Worm (Caenorhabditis elegans) whole organism, late embryonic: Measurements from ENCODE around the gene nhr-19.

Source experiments
- F13H6.1 ChIP-seq: sonication (generic microtip); optimal IDR thresholded peaks from 2 replicates; lab custom pipeline; 2016; ENCODE audit warnings: missing genetic modification characterization, missing compliant biosample characterization
- K09A11.1 ChIP-seq: sonication (generic microtip); optimal IDR thresholded peaks from 2 replicates; lab custom pipeline; 2017; ENCODE audit warnings: antibody characterized with exemption, mild to moderate bottlenecking, missing genetic modification characterization, missing compliant biosample characterization; ENCODE audit not compliant: insufficient read depth
- T23F11.4 ChIP-seq: fragments of 200-800 bp; sonication (Bioruptor generic); optimal IDR thresholded peaks from 2 replicates; lab custom pipeline; 2018; ENCODE audit warnings: mild to moderate bottlenecking, missing genetic modification characterization, missing compliant biosample characterization
- Y22D7AL.16 ChIP-seq: sonication (generic microtip); optimal IDR thresholded peaks from 2 replicates; lab custom pipeline; 2016; ENCODE audit warnings: missing genetic modification characterization, missing compliant biosample characterization
- ceh-18 ChIP-seq: sonication (generic microtip); optimal IDR thresholded peaks from 2 replicates; lab custom pipeline; 2016; ENCODE audit warnings: missing genetic modification characterization, missing compliant biosample characterization
- ceh-2 ChIP-seq: sonication (generic microtip); optimal IDR thresholded peaks from 2 replicates; lab custom pipeline; 2016; ENCODE audit warnings: missing genotype, missing genetic modification characterization, missing compliant biosample characterization
- ceh-22 ChIP-seq: sonication (generic microtip); optimal IDR thresholded peaks from 2 replicates; lab custom pipeline; 2017; ENCODE audit warnings: missing biosample characterization, missing genetic modification characterization
- ceh-24 ChIP-seq: sonication (generic microtip); optimal IDR thresholded peaks from 2 replicates; lab custom pipeline; 2016; ENCODE audit warnings: mild to moderate bottlenecking, missing genetic modification characterization, missing compliant biosample characterization
- ceh-31 ChIP-seq: sonication (generic microtip); optimal IDR thresholded peaks from 2 replicates; lab custom pipeline; 2016; ENCODE audit warnings: missing genetic modification characterization, missing compliant biosample characterization
- ceh-34 ChIP-seq: sonication (generic microtip); optimal IDR thresholded peaks from 2 replicates; lab custom pipeline; 2016; ENCODE audit warnings: mild to moderate bottlenecking, missing genetic modification characterization, missing compliant biosample characterization
- che-1 ChIP-seq: sonication (generic microtip); optimal IDR thresholded peaks from 2 replicates; lab custom pipeline; 2016; ENCODE audit warnings: mild to moderate bottlenecking, missing genetic modification characterization, missing compliant biosample characterization
- elt-2 ChIP-seq: sonication (generic microtip); optimal IDR thresholded peaks from 2 replicates; lab custom pipeline; 2016; ENCODE audit warnings: missing genetic modification reagents, missing genetic modification characterization, missing compliant biosample characterization
- ets-4 ChIP-seq: sonication (generic microtip); optimal IDR thresholded peaks from 2 replicates; lab custom pipeline; 2016; ENCODE audit warnings: missing genetic modification characterization, missing compliant biosample characterization
- hlh-6 ChIP-seq: sonication (generic microtip); optimal IDR thresholded peaks from 2 replicates; lab custom pipeline; 2016; ENCODE audit warnings: missing genotype, missing genetic modification characterization, missing compliant biosample characterization
- hlh-8 ChIP-seq: sonication (generic microtip); optimal IDR thresholded peaks from 2 replicates; lab custom pipeline; 2016; ENCODE audit warnings: missing genotype, missing genetic modification characterization, missing compliant biosample characterization
- lim-6 ChIP-seq: sonication (generic microtip); optimal IDR thresholded peaks from 2 replicates; lab custom pipeline; 2016; ENCODE audit warnings: missing genetic modification characterization, missing compliant biosample characterization
- madf-2 ChIP-seq: sonication (generic microtip); optimal IDR thresholded peaks from 2 replicates; lab custom pipeline; 2017; ENCODE audit warnings: missing genetic modification characterization, missing compliant biosample characterization
- nfya-1 ChIP-seq: sonication (generic microtip); optimal IDR thresholded peaks from 2 replicates; lab custom pipeline; 2017; ENCODE audit warnings: missing genetic modification characterization, mild to moderate bottlenecking, missing compliant biosample characterization, antibody characterized with exemption, moderate library complexity
- nhr-11 ChIP-seq: fragments of 150-350 bp; optimal IDR thresholded peaks from 2 replicates; lab custom pipeline; 2014; ENCODE audit warnings: missing biosample characterization, missing genetic modification characterization
- npax-4 ChIP-seq: sonication (generic microtip); optimal IDR thresholded peaks from 2 replicates; lab custom pipeline; 2016; ENCODE audit warnings: missing genetic modification characterization, missing compliant biosample characterization
- odd-2 ChIP-seq: sonication (generic microtip); optimal IDR thresholded peaks from 2 replicates; lab custom pipeline; 2017; ENCODE audit warnings: antibody characterized with exemption, mild to moderate bottlenecking, missing genetic modification characterization, missing compliant biosample characterization
- pag-3 ChIP-seq: sonication (generic microtip); optimal IDR thresholded peaks from 2 replicates; lab custom pipeline; 2016; ENCODE audit warnings: missing compliant biosample characterization, missing genetic modification characterization, borderline replicate concordance
- pha-4 ChIP-seq: fragments of 150-350 bp; optimal IDR thresholded peaks from 2 replicates; lab custom pipeline; 2018; ENCODE audit warnings: missing biosample characterization, missing genetic modification reagents, missing genetic modification characterization
- pros-1 ChIP-seq: fragments of 150-350 bp; optimal IDR thresholded peaks from 2 replicates; lab custom pipeline; 2014; ENCODE audit warnings: missing biosample characterization, missing genetic modification reagents, missing genetic modification characterization
- rnt-1 ChIP-seq: sonication (generic microtip); optimal IDR thresholded peaks from 2 replicates; lab custom pipeline; 2016; ENCODE audit warnings: missing genetic modification characterization, missing compliant biosample characterization
- sdc-2 ChIP-seq: sonication (generic microtip); optimal IDR thresholded peaks from 2 replicates; lab custom pipeline; 2016; ENCODE audit warnings: missing genotype, missing genetic modification characterization, missing compliant biosample characterization
- sox-4 ChIP-seq: sonication (generic microtip); optimal IDR thresholded peaks from 2 replicates; lab custom pipeline; 2017; ENCODE audit warnings: mild to moderate bottlenecking, missing genetic modification characterization, inconsistent platforms, missing compliant biosample characterization
- syd-9 ChIP-seq: sonication (generic microtip); optimal IDR thresholded peaks from 2 replicates; lab custom pipeline; 2016; ENCODE audit warnings: mild to moderate bottlenecking, missing genetic modification characterization, moderate library complexity, missing compliant biosample characterization
- ttx-3 ChIP-seq: sonication (generic microtip); optimal IDR thresholded peaks from 2 replicates; lab custom pipeline; 2016; ENCODE audit warnings: missing genetic modification reagents, missing genetic modification characterization, missing compliant biosample characterization
- unc-3 ChIP-seq, 2 experiments: fragments of 200-800 bp in 1 of 2; sonication (Bioruptor generic) in 1 of 2; sonication (generic microtip) in 1 of 2; conservative IDR thresholded peaks in 1 of 2; optimal IDR thresholded peaks in 1 of 2; 2 replicates each; pipeline versions ENCODE4 v1.3.6 to Lab custom; 2016 to 2022; ENCODE audit warnings: missing compliant biosample characterization in 2 of 2, missing genetic modification characterization in 2 of 2, missing genetic modification reagents in 1 of 2
- unc-42 ChIP-seq: sonication (generic microtip); optimal IDR thresholded peaks from 2 replicates; lab custom pipeline; 2016; ENCODE audit warnings: missing genotype, missing genetic modification characterization, missing compliant biosample characterization
- unc-55 ChIP-seq: sonication (generic microtip); optimal IDR thresholded peaks from 2 replicates; lab custom pipeline; 2017; ENCODE audit warnings: missing biosample characterization, missing genetic modification reagents, missing genetic modification characterization
- ztf-16 ChIP-seq: sonication (generic microtip); optimal IDR thresholded peaks from 2 replicates; lab custom pipeline; 2017; ENCODE audit warnings: missing genetic modification characterization, missing compliant biosample characterization

nhr-19 gene

DNA sequence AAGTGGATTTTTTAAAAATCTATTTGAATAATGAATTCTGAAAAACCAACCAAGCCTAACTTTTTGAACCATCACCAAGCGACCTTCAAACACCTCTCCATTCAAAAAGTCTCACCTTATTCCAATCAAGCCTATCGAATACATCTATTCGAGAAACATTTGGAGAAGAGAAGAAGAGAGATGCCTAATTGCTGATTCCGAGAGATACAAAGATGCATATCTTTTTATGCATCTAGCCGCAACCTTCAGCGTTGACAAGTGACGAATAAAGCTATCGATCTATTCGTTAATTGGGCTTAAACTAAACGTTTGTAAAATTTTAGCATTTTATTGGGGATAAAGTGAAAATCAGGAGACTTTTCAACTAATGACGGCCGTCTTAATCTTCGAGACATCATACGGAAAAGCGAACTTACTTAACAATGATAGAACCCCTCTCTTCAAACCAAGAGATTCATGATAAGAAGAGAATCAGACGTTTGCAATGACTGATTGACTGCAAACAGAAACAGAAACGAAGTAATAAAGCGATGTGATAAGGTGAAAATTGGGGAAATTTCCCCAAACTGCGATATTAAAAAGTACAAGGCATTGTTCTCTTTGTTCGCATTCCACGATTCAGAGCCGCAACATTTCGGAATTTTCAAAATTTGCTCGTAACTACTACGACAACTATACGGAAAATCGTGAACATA, 39.8 kb upstream of the nhr-19 start:
- TF ChIP-seq rnt-1 (peak; percentile 77), unc-55 (GFP tag; lab: Kevin White, UChicago) (peak; percentile 39), ttx-3 (tag; lab: Kevin White, UChicago) (no peak), elt-2 (tag; lab: Kevin White, UChicago) (peak; percentile 46)

DNA sequence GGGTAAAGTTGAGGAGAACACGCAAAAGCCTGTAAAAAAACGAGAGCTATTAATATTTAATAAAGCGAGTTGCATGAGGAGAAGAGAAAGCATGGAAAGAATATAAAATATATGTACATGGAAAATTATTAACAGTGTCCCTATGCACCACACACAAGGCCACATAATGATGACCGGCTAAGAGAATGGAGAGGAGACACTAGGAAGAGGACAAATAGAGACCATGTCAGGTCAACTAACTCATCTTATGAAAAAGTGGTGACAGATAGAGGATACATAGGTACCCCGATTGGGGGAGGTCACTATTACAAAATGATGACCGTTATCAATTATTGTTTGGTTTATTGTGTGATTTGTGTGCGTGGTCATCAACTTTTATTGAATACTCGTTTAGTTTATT, 39.1 kb upstream of the nhr-19 start, which contains the start of gene fzr-1:
Gene fzr-1 (minus strand): TSS at position 29 of the 400 bp plus-strand sequence.
- TF ChIP-seq elt-2 (tag; lab: Kevin White, UChicago) (peak; percentile 16), pag-3 (tag; lab: Kevin White, UChicago) (no peak)

DNA sequence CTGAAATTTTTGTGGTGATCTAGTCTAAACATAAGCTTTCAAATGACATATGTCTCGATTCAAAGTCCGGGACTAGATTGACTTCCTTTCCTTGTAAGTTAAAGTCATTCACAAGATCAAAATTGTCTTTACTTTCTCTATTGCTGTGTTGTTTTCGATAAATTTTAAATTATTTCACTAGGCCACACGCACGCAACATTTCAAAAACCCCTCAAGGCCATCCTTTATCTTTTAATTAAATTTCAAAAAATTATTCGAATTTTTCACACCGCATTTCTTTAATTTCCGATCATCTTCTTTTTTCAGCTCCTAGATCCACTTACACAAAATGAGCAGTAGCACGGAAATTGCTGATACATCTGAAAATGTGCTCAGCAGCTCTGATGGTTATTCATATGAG, 31.0 kb upstream of the nhr-19 start, which contains the start of gene ZK1307.7:
Gene ZK1307.7 (plus strand): TSS at position 301 of the 400 bp plus-strand sequence.
- TF ChIP-seq unc-42 = no peak
- no peak for TF ChIP-seq ceh-22 (tag; lab: Kevin White, UChicago)
- TF ChIP-seq nfya-1 = no peak
- TF ChIP-seq F13H6.1 (tag; lab: Kevin White, UChicago) = no peak
- TF ChIP-seq sox-4 (tag; lab: Kevin White, UChicago) = no peak
- TF ChIP-seq ceh-24 (tag; lab: Kevin White, UChicago) = no peak
- no peak for TF ChIP-seq K09A11.1 (tag; lab: Kevin White, UChicago)
- TF ChIP-seq hlh-6 = no peak
- TF ChIP-seq ceh-34 (tag; lab: Kevin White, UChicago) = no peak
- TF ChIP-seq ztf-16 (tag; lab: Kevin White, UChicago) = no peak
- TF ChIP-seq T23F11.4 = no peak
- TF ChIP-seq unc-55 (GFP tag; lab: Kevin White, UChicago) = no peak
- no peak for TF ChIP-seq ets-4 (tag; lab: Kevin White, UChicago)
- TF ChIP-seq pha-4 (tag; lab: Kevin White, UChicago) = no peak
- TF ChIP-seq npax-4 (tag; lab: Kevin White, UChicago) = no peak

DNA sequence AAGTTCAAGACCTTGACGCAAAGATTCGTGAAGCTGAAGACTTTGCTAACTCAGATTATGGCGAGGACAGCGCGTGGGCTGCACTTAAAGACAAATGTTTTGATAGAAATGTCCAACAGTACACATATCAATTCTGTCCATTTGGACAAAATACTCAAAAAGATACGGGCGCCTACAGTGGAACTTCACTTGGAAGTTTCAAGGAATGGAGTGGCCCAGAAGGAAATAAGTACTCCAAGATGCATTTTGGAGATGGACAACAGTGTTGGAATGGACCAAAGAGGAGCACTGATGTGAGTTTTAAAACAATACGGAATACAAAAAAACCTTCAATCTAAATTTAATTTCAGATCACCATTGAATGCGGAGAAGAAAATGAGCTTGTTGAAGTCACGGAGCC, 20.6 kb upstream of the nhr-19 start:
- TF ChIP-seq rnt-1 (no peak), ceh-2 (tag; lab: Kevin White, UChicago) (no peak), ceh-31 (tag; lab: Kevin White, UChicago) (no peak), syd-9 (tag; lab: Kevin White, UChicago) (no peak), Y22D7AL.16 (tag; lab: Kevin White, UChicago) (no peak), hlh-8 (tag; lab: Kevin White, UChicago) (no peak), lim-6 (tag; lab: Kevin White, UChicago) (no peak), nhr-11 (tag; lab: Kevin White, UChicago) (no peak), nfya-1 (no peak), ceh-22 (tag; lab: Kevin White, UChicago) (no peak), sdc-2 (no peak), ceh-18 (no peak), che-1 (tag; lab: Kevin White, UChicago) (no peak), odd-2 (tag; lab: Kevin White, UChicago) (no peak), unc-3 (GFP tag; conservative IDR thresholded peaks at IDR 0.05; lab: Robert Waterston, UW) (no peak), unc-3 (tag; optimal IDR thresholded peaks at IDR 0.05; lab: Kevin White, UChicago) (no peak), pros-1 (tag; lab: Kevin White, UChicago) (no peak)

DNA sequence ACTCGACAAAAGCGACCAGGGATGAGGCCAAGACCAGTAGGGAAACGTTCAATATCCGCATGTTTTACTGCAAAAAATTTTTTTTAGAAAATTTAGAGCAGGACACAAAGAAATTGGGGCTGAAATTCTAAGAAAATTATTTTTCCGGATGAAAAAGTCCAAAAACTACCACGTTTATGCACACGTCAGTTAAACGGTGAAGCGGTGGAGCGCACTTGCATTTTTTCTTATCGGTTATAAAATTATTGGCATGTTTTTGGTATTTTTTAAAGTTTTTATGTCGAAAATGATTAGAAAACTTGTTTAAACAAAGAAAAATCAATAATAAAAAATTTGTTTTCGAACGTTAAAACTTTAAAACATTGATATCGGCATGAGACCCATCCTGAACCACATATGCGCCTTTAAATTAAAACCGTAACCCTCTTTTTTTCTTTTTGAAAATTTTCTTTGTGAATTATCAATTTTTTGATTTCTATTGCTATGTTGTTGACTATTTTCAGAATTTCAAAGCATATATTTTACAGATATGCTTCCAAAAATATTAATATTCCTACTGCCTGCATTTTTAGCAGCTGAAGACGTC, 18.9 kb upstream of the nhr-19 start, which contains the start of the genes dnj-20 and ZK1307.8:
Gene dnj-20 (minus strand): TSS at position 67 of the 586 bp plus-strand sequence.
Gene ZK1307.8 (plus strand): TSS at position 504 of the 586 bp plus-strand sequence.
- TF ChIP-seq madf-2 (no peak), elt-2 (tag; lab: Kevin White, UChicago) (peak; percentile 9)
